Fruit fly (Drosophila melanogaster) whole organism, adult: ENCODE data around the gene Rab10.
"Not testable (repeated sequence)": the region's sequence is repeated elsewhere in the genome, so short reads cannot be mapped to it uniquely, and the experiment has no call there.

Experiments
- CG12768 ChIP-seq: fragments of 200-800 bp; sonication (Bioruptor generic); optimal IDR thresholded peaks from 2 replicates; lab custom pipeline; 2017; ENCODE audit warnings: missing biosample characterization, missing genetic modification characterization, mild to moderate bottlenecking, moderate library complexity, missing genetic modification reagents
- Hr96 ChIP-seq: fragments of 200-800 bp; sonication (Bioruptor generic); optimal IDR thresholded peaks from 2 replicates; lab custom pipeline; 2016; ENCODE audit warnings: missing biosample characterization, missing genetic modification characterization
- cic ChIP-seq: fragments of 200-800 bp; sonication (Bioruptor generic); optimal IDR thresholded peaks from 2 replicates; lab custom pipeline; 2017; ENCODE audit warnings: missing biosample characterization, mild to moderate bottlenecking, missing genetic modification characterization, moderate library complexity
- pad ChIP-seq: fragments of 200-800 bp; sonication (Bioruptor generic); optimal IDR thresholded peaks from 3 replicates; lab custom pipeline; 2017; ENCODE audit warnings: missing biosample characterization, missing genetic modification characterization, mild to moderate bottlenecking, moderate library complexity, missing genetic modification reagents

Rab10 gene

dm6 chrX:20258939-20259338 is 7.8 kb downstream of the Rab10 start, which contains the start of gene CG42577:
CG42577 (plus strand) TSS chrX:20259239.
- TF ChIP-seq cic, CG12768, pad (GFP tag; lab: Kevin White, UChicago): not testable (repeated sequence)

dm6 chrX:20269669-20270068 is 18.5 kb downstream of the Rab10 start, which contains the start of gene Inx6:
Inx6 (minus strand) TSS chrX:20269769.
- TF ChIP-seq Hr96 (GFP tag; lab: Kevin White, UChicago) = no peak
